Worm (Caenorhabditis elegans): ENCODE results near the gene K07F5.7.

ce11 chrIV:9798307-9798706 lies 49.7 kb downstream of the K07F5.7 start:
- no peak for TF ChIP-seq gmeb-1 (tag; optimal IDR thresholded peaks at IDR 0.05)
- TF ChIP-seq nhr-237 (tag; optimal IDR thresholded peaks at IDR 0.05) = no peak
- TF ChIP-seq R02D3.7 (tag; optimal IDR thresholded peaks at IDR 0.05) = no peak
- no peak for TF ChIP-seq nhr-21 (tag; optimal IDR thresholded peaks at IDR 0.05)
- TF ChIP-seq ZK546.5 (tag; optimal IDR thresholded peaks at IDR 0.05) = no peak
- TF ChIP-seq unc-39 (tag; optimal IDR thresholded peaks at IDR 0.05) = no peak
